Worm (Caenorhabditis elegans) whole organism, L4 larva: ENCODE measurements around the gene idpp-11.
A peak's percentile ranks its signal among the peaks of the same experiment; 100 is the strongest.

ENCODE experiments used
- T26A8.4 ChIP-seq: fragments of 200-800 bp; sonication (Bioruptor generic); IDR thresholded peaks from 2 replicates; pipeline ENCODE4 v1.3.6; 2022; ENCODE audit warnings: missing genetic modification characterization, missing compliant biosample characterization
- Y75B8A.6 ChIP-seq: fragments of 200-800 bp; sonication (Bioruptor generic); IDR thresholded peaks from 2 replicates; pipeline ENCODE4 v1.3.6; 2022; ENCODE audit warnings: missing genetic modification reagents, missing genetic modification characterization, missing compliant biosample characterization
- ZK337.2 ChIP-seq: fragments of 200-800 bp; sonication (Bioruptor generic); IDR thresholded peaks from 2 replicates; pipeline ENCODE4 v1.3.6; 2022; ENCODE audit warnings: missing genetic modification reagents, missing genetic modification characterization, missing compliant biosample characterization
- aha-1 ChIP-seq: fragments of 150-350 bp; peaks from one replicate; lab custom pipeline; 2014; ENCODE audit warnings: missing biosample characterization, missing genetic modification characterization
- aly-2 ChIP-seq: sonication (generic microtip); optimal IDR thresholded peaks from 2 replicates; lab custom pipeline; 2018; ENCODE audit warnings: missing biosample characterization, missing genetic modification characterization
- ceh-20 ChIP-seq: fragments of 200-800 bp; sonication (Bioruptor generic); IDR thresholded peaks from 2 replicates; pipeline ENCODE4 v1.3.6; 2022; ENCODE audit warnings: missing genetic modification reagents, missing genetic modification characterization, missing compliant biosample characterization
- ceh-28 ChIP-seq: fragments of 150-350 bp; optimal IDR thresholded peaks from 2 replicates; lab custom pipeline; 2014; ENCODE audit warnings: missing biosample characterization, missing genetic modification reagents, missing genetic modification characterization
- ceh-62 ChIP-seq: sonication (generic microtip); optimal IDR thresholded peaks from 2 replicates; lab custom pipeline; 2017; ENCODE audit warnings: missing biosample characterization, missing genetic modification characterization
- cey-2 ChIP-seq: sonication (generic microtip); optimal IDR thresholded peaks from 3 replicates; lab custom pipeline; 2017; ENCODE audit warnings: missing genetic modification characterization, mild to moderate bottlenecking, missing compliant biosample characterization, antibody characterized with exemption, borderline replicate concordance; ENCODE audit not compliant: insufficient read depth
- daf-16 ChIP-seq, 3 experiments: sonication (generic microtip); optimal IDR thresholded peaks; 2 replicates each; lab custom pipeline; 2016 to 2017; ENCODE audit warnings: missing genetic modification characterization in 3 of 3, missing genetic modification reagents in 3 of 3, mild to moderate bottlenecking in 2 of 3, missing compliant biosample characterization in 2 of 3, missing biosample characterization in 1 of 3, moderate library complexity in 1 of 3
- dmd-6 ChIP-seq: fragments of 200-800 bp; sonication (Bioruptor generic); IDR thresholded peaks from 2 replicates; pipeline ENCODE4 v1.3.6; 2022; ENCODE audit warnings: missing genetic modification reagents, missing genetic modification characterization, missing compliant biosample characterization
- lin-13 ChIP-seq: fragments of 150-350 bp; optimal IDR thresholded peaks from 2 replicates; lab custom pipeline; 2014; ENCODE audit warnings: missing biosample characterization, missing genetic modification reagents, missing genetic modification characterization
- lin-15B ChIP-seq: fragments of 150-350 bp; sonication (generic microtip); optimal IDR thresholded peaks from 3 replicates; lab custom pipeline; 2014; ENCODE audit warnings: missing biosample characterization, missing genetic modification characterization
- lsy-2 ChIP-seq, 2 experiments: fragments of 150-350 bp in 1 of 2; sonication (generic microtip) in 1 of 2; optimal IDR thresholded peaks; 2 replicates each; lab custom pipeline; 2014 to 2017; ENCODE audit warnings: missing biosample characterization in 2 of 2, missing genetic modification characterization in 2 of 2
- mdt-29 ChIP-seq: fragments of 200-800 bp; sonication (Bioruptor generic); IDR thresholded peaks from 2 replicates; pipeline ENCODE4 v1.3.6; 2022; ENCODE audit warnings: missing genetic modification reagents, missing genetic modification characterization, missing compliant biosample characterization
- mep-1 ChIP-seq: fragments of 150-350 bp; sonication (generic microtip); optimal IDR thresholded peaks from 3 replicates; lab custom pipeline; 2014; ENCODE audit warnings: missing biosample characterization, missing genetic modification characterization
- nhr-111 ChIP-seq: fragments of 200-800 bp; sonication (Bioruptor generic); optimal IDR thresholded peaks from 2 replicates; lab custom pipeline; 2018; ENCODE audit warnings: mild to moderate bottlenecking, missing genetic modification characterization, missing compliant biosample characterization
- nhr-28 ChIP-seq: fragments of 150-350 bp; optimal IDR thresholded peaks from 2 replicates; lab custom pipeline; 2014; ENCODE audit warnings: missing biosample characterization, missing genetic modification characterization
- pha-4 ChIP-seq, 2 experiments: fragments of 150-350 bp in 1 of 2; fragments of 200-800 bp in 1 of 2; sonication (Bioruptor generic) in 1 of 2; IDR thresholded peaks in 1 of 2; optimal IDR thresholded peaks in 1 of 2; 2 replicates each; pipeline versions ENCODE4 v1.3.6 to Lab custom; 2014 to 2022; ENCODE audit warnings: missing genetic modification characterization in 2 of 2, missing genetic modification reagents in 2 of 2, missing biosample characterization in 1 of 2, missing compliant biosample characterization in 1 of 2
- pqm-1 ChIP-seq: sonication (generic microtip); optimal IDR thresholded peaks from 2 replicates; lab custom pipeline; 2017; ENCODE audit warnings: missing biosample characterization, missing genetic modification characterization
- rbr-2 ChIP-seq: sonication (generic microtip); optimal IDR thresholded peaks from 2 replicates; lab custom pipeline; 2016; ENCODE audit warnings: missing genotype, missing genetic modification characterization, missing compliant biosample characterization
- snpc-1.2 ChIP-seq: fragments of 200-800 bp; sonication (Bioruptor generic); IDR thresholded peaks from 2 replicates; pipeline ENCODE4 v1.3.6; 2022; ENCODE audit warnings: missing genetic modification reagents, missing genetic modification characterization, missing compliant biosample characterization
- unc-62 ChIP-seq, 3 experiments: fragments of 150-350 bp in 1 of 3; sonication (generic microtip); optimal IDR thresholded peaks in 2 of 3; peaks in 1 of 3; 1 replicate in 1 of 3; 2 replicates in 2 of 3; lab custom pipeline; 2014 to 2017; ENCODE audit warnings: missing biosample characterization in 3 of 3, missing genetic modification characterization in 3 of 3, missing genetic modification reagents in 3 of 3, missing genotype in 1 of 3
- zip-11 ChIP-seq: fragments of 200-800 bp; sonication (Bioruptor generic); IDR thresholded peaks from 2 replicates; pipeline ENCODE4 v1.3.6; 2022; ENCODE audit warnings: missing genetic modification characterization, missing compliant biosample characterization
- ztf-7 ChIP-seq: fragments of 150-350 bp; optimal IDR thresholded peaks from 2 replicates; lab custom pipeline; 2014; ENCODE audit warnings: missing biosample characterization, missing genetic modification characterization

The idpp-11 gene

DNA sequence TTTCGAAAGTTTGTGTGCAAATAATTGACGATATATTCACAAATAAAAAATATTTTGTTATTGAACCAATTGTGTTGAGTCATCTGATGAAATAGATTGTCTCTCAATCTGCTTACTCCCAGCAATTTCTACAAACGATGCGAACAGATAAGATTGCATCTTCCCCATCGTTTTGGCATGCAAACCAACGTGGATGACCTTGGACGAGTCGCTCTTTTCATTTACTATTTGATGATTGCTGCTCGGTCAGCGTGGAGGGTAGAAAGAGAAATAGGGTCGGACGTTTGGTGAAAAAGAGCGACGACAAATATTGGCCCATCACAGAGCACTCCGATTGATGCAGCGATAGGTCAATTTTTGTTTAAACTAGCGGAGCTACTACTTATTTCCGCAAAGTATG is 16.6 kb upstream of the idpp-11 start (continued):
- TF ChIP-seq aly-2 (tag; lab: Kevin White, UChicago) (peak; percentile 89), rbr-2 (tag; lab: Kevin White, UChicago) (peak; percentile 20), mdt-29 (GFP tag; lab: Robert Waterston, UW) (no peak), lin-13 (no peak), nhr-111 (peak; percentile 18), ZK337.2 (GFP tag; lab: Robert Waterston, UW) (no peak), T26A8.4 (peak; percentile 31; the same call in 1 of the 2 replicates), ceh-20 (GFP tag; lab: Robert Waterston, UW) (0 out of 2 replicates have a peak, but pooled peaks have one; percentile 11), lsy-2 (tag; optimal IDR thresholded peaks at IDR 0.05; lab: Kevin White, UChicago) (peak in 1 of 2 experiments; percentile 48)

DNA sequence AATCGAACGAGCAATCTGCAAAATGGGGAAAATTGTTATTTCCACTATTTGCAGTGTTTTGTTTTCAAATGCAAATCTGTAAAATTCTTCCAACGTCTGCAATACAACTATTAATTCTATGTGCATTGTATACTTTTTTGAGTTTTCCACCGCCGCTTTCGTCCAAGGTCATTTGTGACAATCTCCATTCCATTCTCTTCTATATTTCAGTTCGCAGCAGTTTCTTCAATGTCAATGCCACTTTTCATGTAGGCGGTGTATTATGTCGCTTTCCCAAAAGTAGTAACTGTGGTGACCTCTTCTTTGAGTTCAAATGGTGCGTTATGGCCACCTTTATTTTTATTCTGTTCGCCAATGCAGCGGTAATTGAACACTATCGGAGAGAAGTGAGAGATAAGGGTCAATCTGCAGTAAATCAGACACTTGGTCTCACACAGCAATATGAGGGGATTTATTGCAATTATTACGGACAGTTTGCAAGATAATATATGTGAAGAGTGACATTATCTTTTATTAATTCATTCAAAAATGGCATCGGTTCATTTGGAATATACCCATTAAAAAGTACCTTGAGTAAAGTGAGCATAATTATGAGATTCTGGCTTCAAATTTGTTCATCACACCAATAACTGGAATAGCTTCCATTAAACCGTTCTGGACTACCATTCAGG is 15.6 kb upstream of the idpp-11 start:
- TF ChIP-seq mep-1 (tag; lab: Kevin White, UChicago) (no peak), ceh-28 (tag; lab: Kevin White, UChicago) (no peak), unc-62 (GFP tag; optimal IDR thresholded peaks at IDR 0.05 in 1 of 2; lab: Kevin White, UChicago) (no peak), unc-62 (tag; optimal IDR thresholded peaks at IDR 0.05; lab: Kevin White, UChicago) (no peak), pqm-1 (tag; lab: Kevin White, UChicago) (no peak), nhr-28 (peak; percentile 53), zip-11 (GFP tag; lab: Robert Waterston, UW) (no peak)
- TF ChIP-seq, all 104 proteins: peak for 1

DNA sequence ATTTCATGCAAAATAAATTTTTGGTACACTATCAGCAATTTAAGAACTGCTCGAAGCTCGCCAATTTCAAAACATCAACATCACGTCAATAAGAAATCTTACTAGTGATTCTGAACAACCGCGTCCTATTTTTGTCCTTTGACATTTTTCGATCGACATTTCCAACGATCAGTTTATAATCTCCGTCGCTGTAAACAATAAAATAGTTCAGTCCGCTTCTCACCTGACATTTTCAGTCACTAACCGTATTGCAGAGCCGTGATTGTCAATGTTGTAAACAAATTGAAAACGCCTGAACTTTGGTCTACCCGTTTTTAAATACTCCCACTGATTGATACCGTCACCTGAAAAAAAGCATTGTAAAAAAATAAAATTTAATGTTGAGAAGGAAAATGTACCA is 14.4 kb upstream of the idpp-11 start:
- TF ChIP-seq dmd-6 (peak; percentile 59), daf-16 (GFP tag; optimal IDR thresholded peaks at IDR 0.05; lab: Kevin White, UChicago) (no peak), daf-16 (tag; optimal IDR thresholded peaks at IDR 0.05; lab: Kevin White, UChicago) (peak; percentile 91), ztf-7 (tag; lab: Kevin White, UChicago) (no peak)

DNA sequence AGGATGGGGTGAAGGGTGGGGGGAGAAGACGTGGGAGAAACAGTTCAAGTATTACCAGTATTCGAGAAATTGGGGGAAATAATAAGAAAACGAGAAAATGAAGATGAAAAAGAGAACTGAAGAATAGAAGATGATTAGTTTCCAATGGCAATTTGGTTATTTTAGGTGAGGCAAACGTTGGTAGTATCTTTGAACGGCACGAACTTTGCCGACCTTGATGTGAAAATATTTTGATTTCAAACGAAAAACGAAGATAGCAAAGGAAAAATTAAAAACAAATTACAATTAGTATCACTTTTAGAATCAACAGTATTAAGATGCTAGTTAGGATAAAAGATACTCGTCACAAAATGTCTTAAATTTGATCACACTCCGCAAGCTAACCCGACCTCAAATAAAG is 8.2 kb upstream of the idpp-11 start, which contains the start of gene sul-3:
TSS of gene sul-3 (minus strand) at position 101 of the 400 bp plus-strand sequence.
- TF ChIP-seq unc-62 (GFP tag; optimal IDR thresholded peaks at IDR 0.05 in 1 of 2; lab: Kevin White, UChicago) (peak in 1 of 2 experiments; percentile 56), unc-62 (tag; optimal IDR thresholded peaks at IDR 0.05; lab: Kevin White, UChicago) (no peak), pha-4 (GFP tag; IDR thresholded peaks at IDR 0.05; lab: Robert Waterston, UW) (no peak), pha-4 (tag; optimal IDR thresholded peaks at IDR 0.05; lab: Kevin White, UChicago) (no peak), aha-1 (tag; lab: Kevin White, UChicago) (peak; percentile 28)

DNA sequence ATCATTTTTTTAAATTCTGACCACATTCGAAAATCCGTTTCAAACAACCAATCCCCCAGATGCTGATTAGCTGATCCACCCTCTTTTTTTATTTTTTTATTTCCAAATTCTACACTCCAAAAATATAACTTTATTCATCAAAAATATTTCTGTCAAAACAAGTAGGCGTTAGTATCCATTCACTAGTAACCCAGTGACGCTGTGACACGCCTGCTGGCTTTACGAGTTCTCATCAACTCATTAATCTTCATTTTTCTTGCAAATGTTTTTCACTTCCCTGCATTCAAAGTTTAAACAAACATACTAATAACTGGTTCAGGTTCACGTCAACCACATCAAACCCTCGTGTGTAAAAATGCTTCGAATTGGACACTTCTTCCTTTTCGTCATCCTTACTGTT is 3.8 kb upstream of the idpp-11 start, which contains the start of gene nlp-101:
TSS of gene nlp-101 (plus strand) at position 301 of the 400 bp plus-strand sequence.
- TF ChIP-seq unc-62 (GFP tag; optimal IDR thresholded peaks at IDR 0.05 in 1 of 2; lab: Kevin White, UChicago) = peak in 1 of 2 experiments; percentile 1
- TF ChIP-seq unc-62 (tag; optimal IDR thresholded peaks at IDR 0.05; lab: Kevin White, UChicago) = no peak
- TF ChIP-seq Y75B8A.6 = no peak

DNA sequence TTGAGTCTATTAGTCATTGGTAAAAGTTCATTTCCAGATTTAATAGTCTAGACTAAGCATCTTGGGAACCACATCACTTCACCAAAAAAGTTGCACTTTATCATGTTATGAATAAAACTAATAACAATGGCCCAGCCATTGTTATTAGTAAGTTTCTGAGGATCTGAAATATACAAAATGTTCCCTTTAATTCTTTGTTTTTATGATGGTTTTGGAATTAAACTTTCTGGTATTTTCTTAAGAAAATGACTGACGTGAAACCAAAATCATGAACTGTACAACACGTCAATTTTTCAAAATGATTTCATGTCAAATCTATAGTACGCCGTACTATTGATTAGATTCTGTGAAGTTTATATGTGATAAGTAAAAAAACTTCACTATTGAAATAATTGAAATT is 2.4 kb upstream of the idpp-11 start:
- TF ChIP-seq aha-1 (tag; lab: Kevin White, UChicago) (peak; percentile 97), lin-15B (tag; lab: Kevin White, UChicago) (no peak), aly-2 (tag; lab: Kevin White, UChicago) (no peak), cey-2 (tag; lab: Kevin White, UChicago) (no peak), snpc-1.2 (GFP tag; lab: Robert Waterston, UW) (no peak), dmd-6 (no peak)
- TF ChIP-seq, all 104 proteins: peak for 1

DNA sequence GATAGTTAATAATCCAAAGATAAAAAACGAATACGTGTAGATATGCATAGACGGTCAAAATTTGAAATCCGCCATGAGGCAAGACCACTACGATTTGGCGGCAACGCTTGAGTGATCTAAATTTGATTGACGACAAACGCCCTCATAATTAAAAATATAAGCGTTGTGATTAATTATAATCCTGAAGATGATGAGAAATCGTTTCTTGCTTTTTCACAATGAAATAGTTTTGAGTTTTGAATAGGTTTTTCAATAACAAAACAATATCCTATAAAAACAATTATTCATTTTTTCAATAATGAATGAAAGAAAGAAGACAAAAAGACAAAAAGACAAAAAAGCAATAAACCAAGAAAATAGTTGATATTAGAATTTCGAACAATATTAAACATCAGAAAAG is 5.1 kb downstream of the idpp-11 start, which contains the start of gene C54D2.6:
TSS of gene C54D2.6 (minus strand) at position 101 of the 400 bp plus-strand sequence.
- TF ChIP-seq ceh-62 (tag; lab: Kevin White, UChicago) (no peak), unc-62 (GFP tag; optimal IDR thresholded peaks at IDR 0.05 in 1 of 2; lab: Kevin White, UChicago) (peak in 1 of 2 experiments; percentile 86), unc-62 (tag; optimal IDR thresholded peaks at IDR 0.05; lab: Kevin White, UChicago) (no peak)
- TF ChIP-seq, all 104 proteins: peak for 1
